Worm (Caenorhabditis elegans): ENCODE data around the gene slc-17.2.

- no peak for TF ChIP-seq unc-39 (tag; optimal IDR thresholded peaks at IDR 0.05)
- no peak for TF ChIP-seq pqm-1 (tag; optimal IDR thresholded peaks at IDR 0.05)
- TF ChIP-seq nhr-237 (tag; optimal IDR thresholded peaks at IDR 0.05), result no peak
- TF ChIP-seq unc-62 (GFP tag; optimal IDR thresholded peaks at IDR 0.05), result no peak
- TF ChIP-seq fkh-2 (tag; optimal IDR thresholded peaks at IDR 0.05), result no peak
- no peak for TF ChIP-seq zag-1 (tag; optimal IDR thresholded peaks at IDR 0.05)
- TF ChIP-seq fkh-10 (GFP tag; optimal IDR thresholded peaks at IDR 0.05), result no peak
- TF ChIP-seq sea-2 (GFP tag; optimal IDR thresholded peaks at IDR 0.05), result no peak
These were observed 1.0 kb upstream of the slc-17.2 start for ce11 chrIII:9390924-9391323.

Measured in whole organism, L3 larva.